Worm (Caenorhabditis elegans): ENCODE results near the gene Y62H9A.12.

DNA sequence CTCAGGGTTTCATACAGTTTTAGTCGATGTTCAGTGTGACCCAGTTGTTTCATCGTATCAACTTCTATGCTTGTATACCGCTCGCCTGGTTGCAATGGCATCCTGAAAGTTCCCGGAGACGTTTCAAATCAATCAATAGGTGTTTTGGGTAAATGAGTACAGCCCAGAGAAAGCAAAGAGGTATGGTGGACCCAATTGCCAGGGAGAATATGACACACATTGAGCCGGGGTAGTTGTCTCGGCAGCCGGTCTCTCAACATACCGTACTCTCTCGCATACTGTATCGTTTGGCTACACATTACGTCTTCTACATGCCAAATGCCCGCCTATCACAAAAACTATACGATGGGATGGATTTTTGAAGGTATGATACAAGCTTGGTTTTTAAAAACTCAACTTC, 15.9 kb upstream of the Y62H9A.12 start, which contains the start of gene Y62H9A.9:
- TF ChIP-seq unc-39 (tag; optimal IDR thresholded peaks at IDR 0.05) (no peak), nhr-76 (tag; optimal IDR thresholded peaks at IDR 0.05) (no peak), nhr-28 (tag; optimal IDR thresholded peaks at IDR 0.05) (no peak), ceh-43 (GFP tag; optimal IDR thresholded peaks at IDR 0.05) (no peak), ces-1 (GFP tag; optimal IDR thresholded peaks at IDR 0.05) (no peak), drap-1 (GFP tag; optimal IDR thresholded peaks at IDR 0.05) (no peak), elt-3 (tag; optimal IDR thresholded peaks at IDR 0.05) (no peak), nhr-12 (tag; optimal IDR thresholded peaks at IDR 0.05) (no peak), nhr-237 (tag; optimal IDR thresholded peaks at IDR 0.05) (no peak), ztf-11 (tag; optimal IDR thresholded peaks at IDR 0.05) (no peak)
